Worm (Caenorhabditis elegans) whole organism, young adult: ENCODE data around the gene T03G6.3.

Experiments used
- F10E7.11 ChIP-seq: sonication (generic microtip); optimal IDR thresholded peaks from 2 replicates; lab custom pipeline; 2017; ENCODE audit warnings: mild to moderate bottlenecking, missing genetic modification characterization, moderate library complexity, missing compliant biosample characterization
- F39B2.1 ChIP-seq: fragments of 200-800 bp; sonication (Bioruptor generic); IDR thresholded peaks from 2 replicates; pipeline ENCODE4 v1.3.6; 2022; ENCODE audit warnings: missing genetic modification reagents, missing genetic modification characterization, missing compliant biosample characterization
- F52B5.7 ChIP-seq: sonication (generic microtip); optimal IDR thresholded peaks from 2 replicates; lab custom pipeline; 2016; ENCODE audit warnings: mild to moderate bottlenecking, missing genetic modification characterization, missing compliant biosample characterization
- Y53G8AR.9 ChIP-seq: fragments of 200-800 bp; sonication (Bioruptor generic); conservative IDR thresholded peaks from 2 replicates; pipeline ENCODE4 v1.3.6; 2022; ENCODE audit warnings: missing genetic modification reagents, missing genetic modification characterization, missing compliant biosample characterization
- Y56A3A.18 ChIP-seq: fragments of 200-800 bp; sonication (Bioruptor generic); IDR thresholded peaks from 2 replicates; pipeline ENCODE4 v1.3.6; 2022; ENCODE audit warnings: missing genetic modification reagents, missing genetic modification characterization, missing compliant biosample characterization
- Y79H2A.3 ChIP-seq: fragments of 200-800 bp; sonication (Bioruptor generic); conservative IDR thresholded peaks from 2 replicates; pipeline ENCODE4 v1.3.6; 2022; ENCODE audit warnings: missing genetic modification reagents, missing genetic modification characterization, missing compliant biosample characterization
- ama-1 ChIP-seq, 3 experiments: fragments of 150-350 bp in 1 of 3; sonication (generic microtip) in 2 of 3; optimal IDR thresholded peaks; 2 replicates each; lab custom pipeline; 2014 to 2018; ENCODE audit warnings: missing biosample characterization in 2 of 3, missing genetic modification characterization in 2 of 3, missing genetic modification reagents in 2 of 3
- aptf-3 ChIP-seq: fragments of 200-800 bp; sonication (Bioruptor generic); IDR thresholded peaks from 2 replicates; pipeline ENCODE4 v1.3.6; 2022; ENCODE audit warnings: missing genetic modification characterization, missing compliant biosample characterization
- attf-5 ChIP-seq: fragments of 200-800 bp; sonication (Bioruptor generic); optimal IDR thresholded peaks from 2 replicates; lab custom pipeline; 2018; ENCODE audit warnings: mild to moderate bottlenecking, missing genetic modification characterization, missing compliant biosample characterization
- bed-2 ChIP-seq: fragments of 200-800 bp; sonication (Bioruptor generic); IDR thresholded peaks from 2 replicates; pipeline ENCODE4 v1.3.6; 2022; ENCODE audit warnings: missing genetic modification reagents, missing genetic modification characterization, missing compliant biosample characterization
- ccch-3 ChIP-seq: fragments of 200-800 bp; sonication (Bioruptor generic); optimal IDR thresholded peaks from 2 replicates; lab custom pipeline; 2018; ENCODE audit warnings: mild to moderate bottlenecking, missing genetic modification characterization, missing compliant biosample characterization
- cebp-1 ChIP-seq, 2 experiments: fragments of 200-800 bp in 1 of 2; sonication (Bioruptor generic) in 1 of 2; sonication (generic microtip) in 1 of 2; IDR thresholded peaks in 1 of 2; optimal IDR thresholded peaks in 1 of 2; 2 replicates each; pipeline versions ENCODE4 v1.3.6 to Lab custom; 2017 to 2022; ENCODE audit warnings: missing compliant biosample characterization in 2 of 2, missing genetic modification characterization in 2 of 2, mild to moderate bottlenecking in 1 of 2, missing genetic modification reagents in 1 of 2, moderate library complexity in 1 of 2
- ceh-27 ChIP-seq: fragments of 200-800 bp; sonication (Bioruptor generic); optimal IDR thresholded peaks from 2 replicates; lab custom pipeline; 2018; ENCODE audit warnings: mild to moderate bottlenecking, missing genetic modification characterization, moderate library complexity, missing compliant biosample characterization
- ceh-91 ChIP-seq: fragments of 200-800 bp; sonication (Bioruptor generic); IDR thresholded peaks from 2 replicates; pipeline ENCODE4 v1.3.6; 2022; ENCODE audit warnings: missing genetic modification reagents, missing genetic modification characterization, missing compliant biosample characterization
- dpff-1 ChIP-seq: sonication (generic microtip); optimal IDR thresholded peaks from 2 replicates; lab custom pipeline; 2017; ENCODE audit warnings: mild to moderate bottlenecking, missing genetic modification characterization, missing compliant biosample characterization
- efl-1 ChIP-seq: fragments of 150-350 bp; optimal IDR thresholded peaks from 2 replicates; lab custom pipeline; 2014; ENCODE audit warnings: missing biosample characterization, missing genetic modification reagents, missing genetic modification characterization
- hmg-20 ChIP-seq: fragments of 200-800 bp; sonication (Bioruptor generic); IDR thresholded peaks from 2 replicates; pipeline ENCODE4 v1.3.6; 2022; ENCODE audit warnings: missing genetic modification reagents, missing genetic modification characterization, missing compliant biosample characterization
- let-526 ChIP-seq: fragments of 200-800 bp; sonication (Bioruptor generic); IDR thresholded peaks from 2 replicates; pipeline ENCODE4 v1.3.6; 2022; ENCODE audit warnings: missing genetic modification reagents, missing genetic modification characterization, missing compliant biosample characterization
- let-607 ChIP-seq, 2 experiments: fragments of 200-800 bp in 1 of 2; sonication (Bioruptor generic) in 1 of 2; sonication (generic microtip) in 1 of 2; optimal IDR thresholded peaks; 2 replicates each; lab custom pipeline; 2016 to 2018; ENCODE audit warnings: mild to moderate bottlenecking in 2 of 2, missing compliant biosample characterization in 2 of 2, missing genetic modification characterization in 2 of 2, moderate library complexity in 2 of 2, missing genotype in 1 of 2
- lin-26 ChIP-seq: fragments of 200-800 bp; sonication (Bioruptor generic); IDR thresholded peaks from 2 replicates; pipeline ENCODE4 v1.3.6; 2022; ENCODE audit warnings: missing genetic modification reagents, missing genetic modification characterization, missing compliant biosample characterization
- lin-35 ChIP-seq, 3 experiments: fragments of 150-350 bp in 2 of 3; sonication (generic microtip) in 1 of 3; optimal IDR thresholded peaks; 2 replicates each; lab custom pipeline; 2014 to 2018; ENCODE audit warnings: missing biosample characterization in 3 of 3, missing genetic modification characterization in 3 of 3, missing genetic modification reagents in 3 of 3
- lin-40 ChIP-seq: sonication (generic microtip); optimal IDR thresholded peaks from 2 replicates; lab custom pipeline; 2016; ENCODE audit warnings: missing genetic modification characterization, mild to moderate bottlenecking, missing compliant biosample characterization, missing genotype, missing genetic modification reagents
- lin-54 ChIP-seq: fragments of 200-800 bp; sonication (Bioruptor generic); optimal IDR thresholded peaks from 2 replicates; lab custom pipeline; 2018; ENCODE audit warnings: mild to moderate bottlenecking, missing genetic modification characterization, missing compliant biosample characterization
- madf-3 ChIP-seq: fragments of 200-800 bp; sonication (Bioruptor generic); IDR thresholded peaks from 2 replicates; pipeline ENCODE4 v1.3.6; 2022; ENCODE audit warnings: missing genetic modification reagents, missing genetic modification characterization, missing compliant biosample characterization
- madf-8 ChIP-seq: fragments of 200-800 bp; sonication (Bioruptor generic); conservative IDR thresholded peaks from 2 replicates; pipeline ENCODE4 v1.3.6; 2022; ENCODE audit warnings: missing genetic modification reagents, missing genetic modification characterization, missing compliant biosample characterization
- mxl-1 ChIP-seq: sonication (generic microtip); optimal IDR thresholded peaks from 2 replicates; lab custom pipeline; 2016; ENCODE audit warnings: missing genetic modification characterization, missing compliant biosample characterization
- nfya-1 ChIP-seq: sonication (generic microtip); optimal IDR thresholded peaks from 2 replicates; lab custom pipeline; 2017; ENCODE audit warnings: antibody characterized with exemption, missing compliant biosample characterization, missing genetic modification characterization, borderline replicate concordance; ENCODE audit not compliant: insufficient read depth
- nfya-2 ChIP-seq: fragments of 200-800 bp; sonication (Bioruptor generic); IDR thresholded peaks from 2 replicates; pipeline ENCODE4 v1.3.6; 2022; ENCODE audit warnings: missing genetic modification reagents, missing genetic modification characterization, missing compliant biosample characterization
- sdz-38 ChIP-seq: sonication (generic microtip); optimal IDR thresholded peaks from 2 replicates; lab custom pipeline; 2016; ENCODE audit warnings: missing genotype, missing genetic modification characterization, missing compliant biosample characterization
- somi-1 ChIP-seq: fragments of 200-800 bp; sonication (Bioruptor generic); optimal IDR thresholded peaks from 2 replicates; lab custom pipeline; 2018; ENCODE audit warnings: mild to moderate bottlenecking, missing genetic modification characterization, missing compliant biosample characterization
- sptf-2 ChIP-seq: fragments of 200-800 bp; sonication (Bioruptor generic); optimal IDR thresholded peaks from 2 replicates; lab custom pipeline; 2018; ENCODE audit warnings: mild to moderate bottlenecking, missing genetic modification characterization, missing compliant biosample characterization
- tbp1 ChIP-seq: fragments of 200-800 bp; sonication (Bioruptor generic); optimal IDR thresholded peaks from 2 replicates; lab custom pipeline; 2018; ENCODE audit warnings: mild to moderate bottlenecking, missing genetic modification characterization, missing compliant biosample characterization
- unc-62 ChIP-seq: fragments of 150-350 bp; optimal IDR thresholded peaks from 2 replicates; lab custom pipeline; 2014; ENCODE audit warnings: missing biosample characterization, missing genetic modification reagents, missing genetic modification characterization
- ztf-22 ChIP-seq: fragments of 200-800 bp; sonication (Bioruptor generic); optimal IDR thresholded peaks from 2 replicates; lab custom pipeline; 2018; ENCODE audit warnings: mild to moderate bottlenecking, missing genetic modification characterization, moderate library complexity, missing compliant biosample characterization
- ztf-25 ChIP-seq: fragments of 200-800 bp; sonication (Bioruptor generic); IDR thresholded peaks from 2 replicates; pipeline ENCODE4 v1.3.6; 2022; ENCODE audit warnings: missing genetic modification reagents, missing genetic modification characterization, missing compliant biosample characterization
- ztf-26 ChIP-seq: sonication (generic microtip); optimal IDR thresholded peaks from 2 replicates; lab custom pipeline; 2017; ENCODE audit warnings: missing genetic modification characterization, missing compliant biosample characterization
- ztf-3 ChIP-seq: fragments of 200-800 bp; sonication (Bioruptor generic); optimal IDR thresholded peaks from 2 replicates; lab custom pipeline; 2018; ENCODE audit warnings: mild to moderate bottlenecking, missing genetic modification characterization, missing compliant biosample characterization

Gene T03G6.3

DNA sequence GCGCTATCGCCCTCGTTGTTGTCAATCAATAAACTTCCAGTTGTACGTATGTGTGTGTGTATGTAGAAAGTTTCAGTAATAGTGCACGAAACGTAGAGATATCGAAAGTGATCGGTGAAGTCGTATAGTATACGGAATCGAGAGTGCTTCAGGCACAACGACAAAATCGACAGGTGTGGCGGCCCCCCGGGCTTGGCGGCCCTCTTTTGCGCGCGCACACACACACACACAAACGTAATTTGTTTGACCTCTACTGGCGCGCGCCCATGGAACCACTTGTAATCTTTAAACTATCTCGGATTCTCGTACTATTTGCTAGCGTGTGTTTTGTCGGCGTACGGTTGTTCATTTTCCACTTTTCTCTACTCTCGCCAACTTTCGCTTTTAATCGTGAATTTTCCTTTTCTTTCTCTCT, 23.9 kb downstream of the T03G6.3 start (continued):
- TF ChIP-seq attf-5 (no peak), F52B5.7 (tag; lab: Kevin White, UChicago) (no peak), aptf-3 (GFP tag; lab: Robert Waterston, UW) (no peak), bed-2 (GFP tag; lab: Robert Waterston, UW) (no peak), let-526 (GFP tag; lab: Robert Waterston, UW) (no peak), lin-35 (GFP tag; optimal IDR thresholded peaks at IDR 0.05; lab: Kevin White, UChicago) (no peak), nfya-1 (tag; lab: Kevin White, UChicago) (no peak), efl-1 (GFP tag; lab: Kevin White, UChicago) (peak; percentile 33), F39B2.1 (no peak), lin-40 (tag; lab: Kevin White, UChicago) (peak; percentile 40), sptf-2 (no peak), sdz-38 (tag; lab: Kevin White, UChicago) (no peak), ztf-25 (GFP tag; lab: Robert Waterston, UW) (no peak)

DNA sequence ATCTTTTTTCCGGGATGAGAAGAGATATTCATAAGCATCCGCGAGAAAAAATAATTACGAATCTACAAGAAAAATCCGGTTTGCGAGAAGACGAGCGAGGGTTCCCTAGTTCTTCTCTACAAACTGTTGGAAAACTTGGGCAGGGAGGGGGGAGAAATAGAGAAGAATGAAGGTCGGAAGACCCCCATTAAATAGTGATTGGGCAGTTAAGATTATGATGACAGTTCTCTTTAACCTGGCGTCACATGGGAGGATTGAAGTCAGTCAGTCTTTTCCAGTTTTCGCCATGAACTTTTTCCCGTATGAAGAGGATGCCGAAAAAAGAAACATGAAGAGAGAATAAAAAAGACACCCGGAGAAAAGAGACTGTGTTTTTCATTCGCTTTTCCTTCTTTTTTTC, 24.7 kb downstream of the T03G6.3 start:
- no peak for TF ChIP-seq ztf-3 (GFP tag; lab: Kevin White, UChicago)
- TF ChIP-seq ztf-26 (tag; lab: Kevin White, UChicago) = peak; percentile 52
- peak; percentile 26 for TF ChIP-seq tbp1 (GFP tag; lab: Kevin White, UChicago)
- TF ChIP-seq lin-54 (GFP tag; lab: Kevin White, UChicago) = no peak
- TF ChIP-seq madf-3 = no peak
- no peak for TF ChIP-seq F10E7.11 (tag; lab: Kevin White, UChicago)
- no peak for TF ChIP-seq madf-8
- no peak for TF ChIP-seq let-607 (tag; optimal IDR thresholded peaks at IDR 0.05; lab: Kevin White, UChicago)
- no peak for TF ChIP-seq ceh-27 (GFP tag; lab: Kevin White, UChicago)
- TF ChIP-seq mxl-1 (tag; lab: Kevin White, UChicago) = no peak
- no peak for TF ChIP-seq dpff-1 (tag; lab: Kevin White, UChicago)
- no peak for TF ChIP-seq hmg-20 (GFP tag; lab: Robert Waterston, UW)
- no peak for TF ChIP-seq cebp-1 (GFP tag; IDR thresholded peaks at IDR 0.05; lab: Robert Waterston, UW)
- no peak for TF ChIP-seq cebp-1 (tag; optimal IDR thresholded peaks at IDR 0.05; lab: Kevin White, UChicago)
- TF ChIP-seq ceh-91 (GFP tag; lab: Robert Waterston, UW) = no peak
- peak; percentile 27 for TF ChIP-seq lin-40 (tag; lab: Kevin White, UChicago)
- no peak for TF ChIP-seq unc-62 (GFP tag; lab: Kevin White, UChicago)
- TF ChIP-seq Y56A3A.18 (GFP tag; lab: Robert Waterston, UW) = no peak
- TF ChIP-seq nfya-2 = no peak
- TF ChIP-seq Y53G8AR.9 (GFP tag; lab: Robert Waterston, UW) = no peak
- peak; percentile 41; the same call in 1 of the 2 replicates for TF ChIP-seq lin-26 (GFP tag; lab: Robert Waterston, UW)
- TF ChIP-seq aptf-3 (GFP tag; lab: Robert Waterston, UW) = no peak
- no peak for TF ChIP-seq ccch-3 (GFP tag; lab: Kevin White, UChicago)
- no peak for TF ChIP-seq Y79H2A.3
- TF ChIP-seq ama-1 (optimal IDR thresholded peaks at IDR 0.05; lab: Kevin White, UChicago) = no peak
- TF ChIP-seq ama-1 (GFP tag; optimal IDR thresholded peaks at IDR 0.05; lab: Kevin White, UChicago) = no peak
- TF ChIP-seq ztf-22 = no peak
- TF ChIP-seq somi-1 (GFP tag; lab: Kevin White, UChicago) = no peak
